Worm (Caenorhabditis elegans) whole organism, L1 larva: ENCODE measurements around the gene col-119.

Experiments
- aly-2 ChIP-seq: fragments of 150-350 bp; optimal IDR thresholded peaks from 2 replicates; lab custom pipeline; 2014; ENCODE audit warnings: missing biosample characterization, missing genetic modification characterization
- ceh-82 ChIP-seq, 3 experiments: fragments of 150-350 bp in 1 of 3; sonication (generic microtip) in 2 of 3; optimal IDR thresholded peaks; 2 replicates each; lab custom pipeline; 2014 to 2017; ENCODE audit warnings: missing biosample characterization in 3 of 3, missing genetic modification characterization in 3 of 3
- nhr-76 ChIP-seq: sonication (generic microtip); optimal IDR thresholded peaks from 2 replicates; lab custom pipeline; 2017; ENCODE audit warnings: missing biosample characterization, missing genetic modification characterization

DNA sequence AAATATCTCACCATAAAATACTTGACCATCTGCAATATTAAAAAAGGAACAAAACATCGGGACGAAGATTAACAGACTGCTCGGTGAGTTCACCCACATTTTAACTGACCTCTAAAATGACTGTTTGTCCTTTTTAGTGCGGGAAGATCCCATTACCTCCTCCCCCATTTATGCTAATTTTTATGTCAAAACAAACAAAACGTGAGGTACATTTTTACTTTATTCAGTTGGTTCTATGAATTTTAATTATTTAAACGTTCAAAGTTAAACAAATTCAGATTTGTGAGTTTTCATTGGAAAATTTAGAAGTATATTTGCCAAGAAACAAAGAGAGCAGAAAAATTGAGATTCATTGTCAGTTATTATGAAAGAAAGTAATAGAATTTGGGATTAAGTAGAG is 23.0 kb upstream of the col-119 start, which contains the start of gene C53D6.8:
- no peak for TF ChIP-seq ceh-82 (tag; optimal IDR thresholded peaks at IDR 0.05; lab: Kevin White, UChicago)
- TF ChIP-seq aly-2 (tag; lab: Kevin White, UChicago): no peak
- TF ChIP-seq nhr-76 (tag; lab: Kevin White, UChicago): no peak
